Fruit fly (Drosophila melanogaster): ENCODE measurements around the gene CG34043.

Gene CG34043

DNA sequence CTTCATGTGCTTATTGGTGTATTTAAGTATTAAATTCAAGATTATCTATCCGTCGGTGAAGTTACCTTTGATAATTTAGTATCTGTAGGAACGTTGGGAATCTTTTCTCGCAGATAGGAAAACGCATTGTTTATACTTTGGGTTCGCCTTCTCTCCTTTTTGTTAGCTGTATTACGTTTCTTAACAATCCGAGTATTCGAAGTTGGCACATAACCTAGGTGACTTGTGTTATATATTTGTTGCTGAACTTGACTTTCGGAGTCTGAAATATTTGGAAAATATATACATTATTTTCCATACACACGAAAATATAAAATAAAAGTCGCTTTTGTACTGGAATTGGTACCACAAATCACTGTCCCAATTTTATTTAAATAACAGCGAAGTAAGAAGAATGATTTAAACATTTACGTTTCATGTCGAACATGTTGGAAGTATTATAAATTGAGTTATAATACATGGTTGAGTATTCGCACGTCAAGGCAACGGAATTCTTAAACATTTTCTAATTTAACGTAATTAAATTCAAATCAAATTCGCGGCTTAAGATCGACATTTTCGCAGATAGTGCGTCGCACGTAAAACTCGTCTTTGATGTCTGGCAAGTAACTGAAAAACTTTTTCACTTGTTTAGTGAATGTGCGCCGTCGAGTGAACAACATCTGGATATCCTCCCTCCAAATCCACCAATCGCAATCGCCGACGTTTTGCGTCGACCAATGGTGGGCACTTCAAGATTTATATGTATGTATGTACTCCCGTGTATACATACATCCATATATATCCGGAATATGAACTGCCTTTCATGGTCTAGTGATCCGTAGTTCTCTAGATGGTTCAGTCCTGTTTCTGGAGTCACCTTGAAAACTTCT lies 14.4 kb upstream of the CG34043 start, which contains the start of gene Hand (continued):
- TF ChIP-seq Lpt (GFP tag; optimal IDR thresholded peaks at IDR 0.05) (no peak), CG4820 (GFP tag; optimal IDR thresholded peaks at IDR 0.05) (no peak), Hr39 (optimal IDR thresholded peaks at IDR 0.05) (no peak), CG2199 (GFP tag; IDR thresholded peaks at IDR 0.05) (0 out of 3 replicates have a peak, but pooled peaks have one; percentile 51), prd (optimal IDR thresholded peaks at IDR 0.05) (no peak), prd (GFP tag; IDR thresholded peaks at IDR 0.05) (no peak), CG7271 (tag; optimal IDR thresholded peaks at IDR 0.05) (no peak), shn (GFP tag; optimal IDR thresholded peaks at IDR 0.05) (no peak), CG12942 (GFP tag; optimal IDR thresholded peaks at IDR 0.05) (no peak), ham (GFP tag; IDR thresholded peaks at IDR 0.05) (no peak), CG34422 (GFP tag; IDR thresholded peaks at IDR 0.05) (no peak), so (GFP tag; IDR thresholded peaks at IDR 0.05) (no peak), CG5180 (GFP tag; optimal IDR thresholded peaks at IDR 0.05) (peak; percentile 41), ci (GFP tag; IDR thresholded peaks at IDR 0.05) (no peak), ken (GFP tag; IDR thresholded peaks at IDR 0.05) (no peak), eve (GFP tag; optimal IDR thresholded peaks at IDR 0.05) (no peak), sr (GFP tag; IDR thresholded peaks at IDR 0.05) (no peak), bab2 (GFP tag; optimal IDR thresholded peaks at IDR 0.05) (no peak), oc (tag; optimal IDR thresholded peaks at IDR 0.05) (no peak)

DNA sequence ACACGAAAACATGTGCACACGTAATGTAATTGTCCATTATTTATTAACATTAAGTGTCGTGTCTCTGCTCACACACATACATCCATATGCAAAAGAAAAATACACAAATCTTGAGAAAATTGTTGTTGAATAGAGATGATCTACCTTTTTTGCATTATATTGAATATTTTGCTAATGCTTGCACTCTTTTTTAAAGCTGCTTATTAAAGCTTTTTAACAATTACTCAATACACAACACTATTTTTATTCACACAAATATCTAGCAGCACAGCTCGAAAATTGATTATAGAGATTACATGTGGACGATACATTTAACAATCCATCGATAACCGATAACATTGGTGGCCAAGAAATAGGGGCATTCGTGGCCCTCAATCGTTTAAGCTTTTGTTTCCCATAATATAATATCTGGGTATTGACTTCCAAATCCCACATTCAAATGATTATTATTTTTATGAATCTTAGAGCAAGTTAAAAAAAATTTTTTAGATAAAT lies 11.4 kb upstream of the CG34043 start, which contains the start of gene Ufd4:
Ufd4 (minus strand) TSS at position 300 of the 495 bp plus-strand sequence.
- TF ChIP-seq CG10147 (GFP tag; optimal IDR thresholded peaks at IDR 0.05) (no peak), Oaz (GFP tag; IDR thresholded peaks at IDR 0.05) (no peak), CG17186 (GFP tag; optimal IDR thresholded peaks at IDR 0.05) (no peak), Gug (GFP tag; IDR thresholded peaks at IDR 0.05) (no peak), Bteb2 (GFP tag; optimal IDR thresholded peaks at IDR 0.05) (peak; percentile 64), CG12071 (GFP tag; optimal IDR thresholded peaks at IDR 0.05) (no peak), Hr39 (optimal IDR thresholded peaks at IDR 0.05) (no peak), nau (GFP tag; optimal IDR thresholded peaks at IDR 0.05) (no peak), lbe (GFP tag; optimal IDR thresholded peaks at IDR 0.05) (no peak), Awh (GFP tag; IDR thresholded peaks at IDR 0.05) (no peak), CHES-1-like (GFP tag; optimal IDR thresholded peaks at IDR 0.05) (peak; percentile 42), Adf1 (GFP tag; IDR thresholded peaks at IDR 0.05) (no peak), sna (GFP tag; IDR thresholded peaks at IDR 0.05; ENCODE audit: partially characterized antibody) (no peak), CG10274 (GFP tag; optimal IDR thresholded peaks at IDR 0.05) (no peak), ewg (GFP tag; optimal IDR thresholded peaks at IDR 0.05) (no peak), CG10543 (GFP tag; optimal IDR thresholded peaks at IDR 0.05) (no peak), pzg (GFP tag; optimal IDR thresholded peaks at IDR 0.05) (peak; percentile 62), CG6689 (GFP tag; IDR thresholded peaks at IDR 0.05) (peak; percentile 75; the same call in 1 of the 2 replicates), sc (optimal IDR thresholded peaks at IDR 0.05) (no peak), sc (GFP tag; optimal IDR thresholded peaks at IDR 0.05) (no peak), schlank (tag; optimal IDR thresholded peaks at IDR 0.05) (no peak), NC2α (GFP tag; optimal IDR thresholded peaks at IDR 0.05) (no peak), al (GFP tag; IDR thresholded peaks at IDR 0.05) (no peak), vfl (GFP tag; optimal IDR thresholded peaks at IDR 0.05) (peak; percentile 46), CG2120 (GFP tag; optimal IDR thresholded peaks at IDR 0.05) (peak; percentile 79), ase (GFP tag; IDR thresholded peaks at IDR 0.05) (no peak), CG17361 (GFP tag; IDR thresholded peaks at IDR 0.05) (no peak), ranshi (GFP tag; IDR thresholded peaks at IDR 0.05) (no peak; the same call in 1 of the 2 replicates), ash1 (GFP tag; optimal IDR thresholded peaks at IDR 0.05) (no peak), CG6175 (GFP tag; IDR thresholded peaks at IDR 0.05) (no peak), nerfin-2 (GFP tag; IDR thresholded peaks at IDR 0.05; ENCODE audit: partially characterized antibody) (no peak), CG2875 (GFP tag; optimal IDR thresholded peaks at IDR 0.05) (no peak), Bgb (GFP tag; IDR thresholded peaks at IDR 0.05; ENCODE audit: partially characterized antibody) (peak; percentile 32; the same call in 1 of the 2 replicates)
